Fruit fly (Drosophila melanogaster): ENCODE data around the gene Bin1.

The Bin1 gene

DNA sequence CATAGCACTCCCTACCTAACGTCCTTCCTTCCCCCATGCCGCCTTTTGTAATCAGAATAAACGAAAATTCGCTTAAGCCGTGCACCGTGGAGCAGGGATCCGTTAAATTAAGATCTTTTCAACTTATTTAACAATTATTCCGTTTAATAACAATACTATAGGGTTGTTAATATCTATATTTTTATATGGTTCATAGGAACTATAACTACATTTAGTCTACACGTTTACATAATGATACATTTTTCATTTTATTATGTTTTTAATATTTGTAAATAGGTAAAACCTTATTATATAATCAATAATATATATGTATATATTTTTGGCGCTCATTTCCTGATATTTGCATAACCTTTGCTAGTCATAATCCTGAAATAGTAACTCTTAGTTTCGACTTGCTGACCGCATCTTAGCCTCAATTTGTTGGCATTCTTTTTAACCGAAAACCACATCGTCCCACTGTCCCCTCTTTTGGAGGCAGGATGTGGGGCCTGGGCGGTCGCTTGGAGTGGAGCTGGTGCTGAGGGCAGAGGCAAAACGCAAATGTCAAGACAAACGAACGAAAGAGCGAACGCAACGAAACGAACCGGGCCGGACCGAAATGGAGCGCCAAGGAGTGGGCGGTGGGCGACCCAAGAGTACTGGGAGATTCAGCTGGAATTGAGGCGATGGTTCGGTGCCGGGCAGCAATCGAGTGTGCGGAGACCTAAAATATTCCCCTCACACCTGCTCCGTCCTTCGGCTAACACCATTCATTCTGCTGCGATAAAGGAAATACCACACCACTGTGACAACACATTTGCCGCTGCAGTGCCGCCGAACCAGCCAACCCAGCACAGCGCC, 20.6 kb upstream of the Bin1 start (continued):
- TF ChIP-seq CG6765 (GFP tag; optimal IDR thresholded peaks at IDR 0.05), result peak; percentile 43
- TF ChIP-seq Dip3 (GFP tag; optimal IDR thresholded peaks at IDR 0.05), result no peak
- peak; percentile 49; the same call in 1 of the 3 replicates for TF ChIP-seq CG17361 (GFP tag; IDR thresholded peaks at IDR 0.05)
- peak; percentile 30 for TF ChIP-seq D19B (GFP tag; optimal IDR thresholded peaks at IDR 0.05)
- peak; percentile 60 for TF ChIP-seq CG13296 (GFP tag; optimal IDR thresholded peaks at IDR 0.05)
- TF ChIP-seq chm (GFP tag; IDR thresholded peaks at IDR 0.05), result peak; percentile 73; the same call in 1 of the 2 replicates
- peak; percentile 48 for TF ChIP-seq CG9727 (GFP tag; optimal IDR thresholded peaks at IDR 0.05)
- TF ChIP-seq Med (GFP tag), result peak; percentile 74
- TF ChIP-seq Lhr (GFP tag; optimal IDR thresholded peaks at IDR 0.05), result no peak
- TF ChIP-seq CG12659 (GFP tag; optimal IDR thresholded peaks at IDR 0.05), result peak; percentile 48
- TF ChIP-seq lab (GFP tag; optimal IDR thresholded peaks at IDR 0.05), result peak; percentile 54
- TF ChIP-seq CG7357 (GFP tag; IDR thresholded peaks at IDR 0.05), result no peak
- TF ChIP-seq CG18619 (GFP tag; optimal IDR thresholded peaks at IDR 0.05), result peak; percentile 55
- TF ChIP-seq CG18764 (GFP tag; optimal IDR thresholded peaks at IDR 0.05), result no peak
- TF ChIP-seq CoRest (tag; optimal IDR thresholded peaks at IDR 0.05), result peak; percentile 67
- TF ChIP-seq ERR (GFP tag; optimal IDR thresholded peaks at IDR 0.05), result no peak
- TF ChIP-seq H15 (GFP tag; IDR thresholded peaks at IDR 0.05), result peak; percentile 45; the same call in 1 of the 3 replicates
- TF ChIP-seq CG7963 (GFP tag; IDR thresholded peaks at IDR 0.05; ENCODE audit: partially characterized antibody), result 0 out of 3 replicates have a peak, but pooled peaks have one; percentile 12
- no peak for TF ChIP-seq Spps (tag; optimal IDR thresholded peaks at IDR 0.05)
- TF ChIP-seq Scr (GFP tag; IDR thresholded peaks at IDR 0.05; ENCODE audit: partially characterized antibody), result no peak
- TF ChIP-seq bsh (GFP tag; optimal IDR thresholded peaks at IDR 0.05), result peak in 1 of 2 experiments; percentile 78
- 0 out of 2 replicates have a peak, but pooled peaks have one; percentile 16 for TF ChIP-seq CG32772 (GFP tag; IDR thresholded peaks at IDR 0.05)
- TF ChIP-seq sr (GFP tag; IDR thresholded peaks at IDR 0.05), result peak; percentile 62; the same call in 2 of the 3 replicates
- TF ChIP-seq CG15269 (tag; optimal IDR thresholded peaks at IDR 0.05), result peak; percentile 53
- peak; percentile 10; the same call in 1 of the 2 replicates for TF ChIP-seq CG11085 (GFP tag; IDR thresholded peaks at IDR 0.05)
- peak; percentile 35 for TF ChIP-seq CG12942 (GFP tag; optimal IDR thresholded peaks at IDR 0.05)
- peak; percentile 63 for TF ChIP-seq CG6854 (GFP tag; optimal IDR thresholded peaks at IDR 0.05)
- TF ChIP-seq tna (GFP tag; IDR thresholded peaks at IDR 0.05; ENCODE audit: partially characterized antibody), result 0 out of 2 replicates have a peak, but pooled peaks have one; percentile 26
- TF ChIP-seq chif (GFP tag; optimal IDR thresholded peaks at IDR 0.05), result no peak
- TF ChIP-seq CG42726 (GFP tag; IDR thresholded peaks at IDR 0.05; ENCODE audit: partially characterized antibody), result no peak
- TF ChIP-seq Sox100B (GFP tag; optimal IDR thresholded peaks at IDR 0.05), result peak; percentile 66
- peak; percentile 85 for TF ChIP-seq CG7556 (GFP tag; optimal IDR thresholded peaks at IDR 0.05)
- TF ChIP-seq CG9437 (GFP tag; optimal IDR thresholded peaks at IDR 0.05), result peak; percentile 20
- peak; percentile 42 for TF ChIP-seq CG10147 (GFP tag; optimal IDR thresholded peaks at IDR 0.05)
- peak; percentile 4 for TF ChIP-seq Xbp1 (GFP tag; optimal IDR thresholded peaks at IDR 0.05)
- peak; percentile 40; the same call in 1 of the 2 replicates for TF ChIP-seq Atf6 (GFP tag; IDR thresholded peaks at IDR 0.05)
- TF ChIP-seq CG1792 (GFP tag; optimal IDR thresholded peaks at IDR 0.05), result no peak
- TF ChIP-seq so (GFP tag; IDR thresholded peaks at IDR 0.05), result peak; percentile 41; the same call in 1 of the 3 replicates
- TF ChIP-seq Pdp1 (GFP tag; optimal IDR thresholded peaks at IDR 0.05), result peak in 1 of 2 experiments; percentile 7
- TF ChIP-seq CG2712 (tag; optimal IDR thresholded peaks at IDR 0.05), result peak; percentile 31
- TF ChIP-seq nmo (GFP tag; optimal IDR thresholded peaks at IDR 0.05), result peak; percentile 8
- TF ChIP-seq Ets97D (GFP tag; optimal IDR thresholded peaks at IDR 0.05), result no peak
- TF ChIP-seq gem (tag; optimal IDR thresholded peaks at IDR 0.05), result peak; percentile 64
- TF ChIP-seq Meics (GFP tag; optimal IDR thresholded peaks at IDR 0.05), result peak; percentile 75
- TF ChIP-seq CG7928 (GFP tag; optimal IDR thresholded peaks at IDR 0.05), result no peak
- TF ChIP-seq dmrt99B (tag; optimal IDR thresholded peaks at IDR 0.05), result peak; percentile 54
- 0 out of 3 replicates have a peak, but pooled peaks have one; percentile 19 for TF ChIP-seq zfh1 (GFP tag; IDR thresholded peaks at IDR 0.05)
